Fruit fly (Drosophila melanogaster) whole organism, embryonic: ENCODE results near the gene shd.
A peak's percentile ranks its signal among the peaks of the same experiment; 100 is the strongest.

ENCODE experiments used
- ATbp ChIP-seq: fragments of 200-800 bp; sonication (Bioruptor generic); optimal IDR thresholded peaks from 2 replicates; lab custom pipeline; 2017; ENCODE audit warnings: missing biosample characterization, mild to moderate bottlenecking, missing genetic modification characterization, missing genetic modification reagents
- Aef1 ChIP-seq: fragments of 200-800 bp; sonication (Bioruptor generic); IDR thresholded peaks from 3 replicates; pipeline ENCODE4 v1.3.6; 2022; ENCODE audit warnings: missing biosample characterization, missing genetic modification characterization
- Antp ChIP-seq: fragments of 200-800 bp; sonication (Bioruptor generic); optimal IDR thresholded peaks from 3 replicates; lab custom pipeline; 2016; ENCODE audit warnings: missing biosample characterization, missing genetic modification characterization
- B-H1 ChIP-seq: fragments of 200-800 bp; sonication (Bioruptor generic); IDR thresholded peaks from 3 replicates; pipeline ENCODE4 v1.3.6; 2022; ENCODE audit warnings: missing biosample characterization, missing genetic modification characterization
- CG1529 ChIP-seq: fragments of 200-800 bp; sonication (Bioruptor generic); optimal IDR thresholded peaks from 3 replicates; lab custom pipeline; 2018; ENCODE audit warnings: missing biosample characterization, missing genetic modification characterization
- CG1602 ChIP-seq: fragments of 200-800 bp; sonication (Bioruptor generic); optimal IDR thresholded peaks from 3 replicates; lab custom pipeline; 2016; ENCODE audit warnings: missing biosample characterization, missing genetic modification characterization
- CG16779 ChIP-seq: fragments of 200-800 bp; sonication (Bioruptor generic); IDR thresholded peaks from 2 replicates; pipeline ENCODE4 v1.3.6; 2022; ENCODE audit warnings: missing biosample characterization, missing genetic modification characterization
- CG1792 ChIP-seq: fragments of 200-800 bp; sonication (Bioruptor generic); optimal IDR thresholded peaks from 2 replicates; lab custom pipeline; 2016; ENCODE audit warnings: missing biosample characterization, missing genetic modification characterization
- CG3065 ChIP-seq: fragments of 200-800 bp; sonication (Bioruptor generic); optimal IDR thresholded peaks from 2 replicates; lab custom pipeline; 2016; ENCODE audit warnings: missing biosample characterization, missing genetic modification characterization
- CG3163 ChIP-seq: fragments of 200-800 bp; sonication (Bioruptor generic); optimal IDR thresholded peaks from 3 replicates; lab custom pipeline; 2016; ENCODE audit warnings: missing biosample characterization, missing genetic modification characterization
- CG32532 ChIP-seq: fragments of 200-800 bp; sonication (Bioruptor generic); IDR thresholded peaks from 2 replicates; pipeline ENCODE4 v1.3.6; 2022; ENCODE audit warnings: missing biosample characterization, missing genetic modification characterization
- CG43689 ChIP-seq: fragments of 200-800 bp; sonication (Bioruptor generic); IDR thresholded peaks from 2 replicates; pipeline ENCODE4 v1.3.6; 2022; ENCODE audit warnings: missing biosample characterization, missing genetic modification characterization
- CG4424 ChIP-seq: fragments of 200-800 bp; sonication (Bioruptor generic); optimal IDR thresholded peaks from 3 replicates; lab custom pipeline; 2016; ENCODE audit warnings: missing biosample characterization, missing genetic modification characterization
- CG4617 ChIP-seq: fragments of 200-800 bp; sonication (Bioruptor generic); optimal IDR thresholded peaks from 3 replicates; lab custom pipeline; 2016; ENCODE audit warnings: missing biosample characterization, missing genetic modification characterization, borderline replicate concordance
- CG7928 ChIP-seq: fragments of 200-800 bp; sonication (Bioruptor generic); optimal IDR thresholded peaks from 2 replicates; lab custom pipeline; 2017; ENCODE audit warnings: missing biosample characterization, mild to moderate bottlenecking, missing genetic modification characterization
- CG8089 ChIP-seq: fragments of 200-800 bp; sonication (Bioruptor generic); optimal IDR thresholded peaks from 3 replicates; lab custom pipeline; 2016; ENCODE audit warnings: missing biosample characterization, missing genetic modification characterization
- CTCF ChIP-seq: fragments of 200-800 bp; sonication (Bioruptor generic); optimal IDR thresholded peaks from 2 replicates; lab custom pipeline; 2017; ENCODE audit warnings: missing biosample characterization, mild to moderate bottlenecking, missing genetic modification characterization, moderate library complexity
- CkIIα-i1 ChIP-seq: fragments of 200-800 bp; sonication (Bioruptor generic); IDR thresholded peaks from 2 replicates; pipeline ENCODE4 v1.3.6; 2022; ENCODE audit warnings: missing biosample characterization, missing genetic modification characterization
- Dfd ChIP-seq, 2 experiments: fragments of >200 bp; optimal IDR thresholded peaks; 2 replicates each; lab custom pipeline; 2017; ENCODE audit warnings: missing biosample characterization in 2 of 2, missing genetic modification characterization in 2 of 2
- Dref ChIP-seq: fragments of 200-800 bp; sonication (Bioruptor generic); IDR thresholded peaks from 2 replicates; pipeline ENCODE4 v1.3.6; 2022; ENCODE audit warnings: missing biosample characterization, missing genetic modification characterization
- ERR ChIP-seq: fragments of 200-800 bp; sonication (Bioruptor generic); optimal IDR thresholded peaks from 2 replicates; lab custom pipeline; 2016; ENCODE audit warnings: missing biosample characterization, missing genetic modification characterization
- Elba2 ChIP-seq: fragments of 200-800 bp; sonication (Bioruptor generic); optimal IDR thresholded peaks from 3 replicates; lab custom pipeline; 2016; ENCODE audit warnings: missing biosample characterization, missing genetic modification characterization
- Fer2 ChIP-seq: fragments of 200-800 bp; sonication (Bioruptor generic); optimal IDR thresholded peaks from 2 replicates; lab custom pipeline; 2018; ENCODE audit warnings: missing biosample characterization, mild to moderate bottlenecking, missing genetic modification characterization, moderate library complexity
- Gug ChIP-seq: fragments of 200-800 bp; sonication (Bioruptor generic); IDR thresholded peaks from 4 replicates; pipeline ENCODE4 v1.3.6; 2022; ENCODE audit warnings: missing biosample characterization, missing genetic modification characterization
- H15 ChIP-seq: fragments of 200-800 bp; sonication (Bioruptor generic); IDR thresholded peaks from 3 replicates; pipeline ENCODE4 v1.3.6; 2022; ENCODE audit warnings: missing biosample characterization, missing genetic modification characterization
- Hr51 ChIP-seq, 2 experiments: fragments of 200-800 bp; sonication (Bioruptor generic); optimal IDR thresholded peaks; 2 replicates in 1 of 2; 3 replicates in 1 of 2; lab custom pipeline; 2016 to 2018; ENCODE audit warnings: missing biosample characterization in 2 of 2, missing genetic modification characterization in 2 of 2, mild to moderate bottlenecking in 1 of 2, moderate library complexity in 1 of 2
- MBD-R2 ChIP-seq: fragments of 200-800 bp; sonication (Bioruptor generic); IDR thresholded peaks from 2 replicates; pipeline ENCODE4 v1.3.6; 2022; ENCODE audit warnings: missing biosample characterization, missing genetic modification characterization
- Oli ChIP-seq: fragments of 200-800 bp; sonication (Bioruptor generic); optimal IDR thresholded peaks from 2 replicates; lab custom pipeline; 2018; ENCODE audit warnings: missing biosample characterization, mild to moderate bottlenecking, missing genetic modification characterization, moderate library complexity
- Poxn ChIP-seq: fragments of 200-800 bp; sonication (Bioruptor generic); IDR thresholded peaks from 2 replicates; pipeline ENCODE4 v1.3.6; 2022; ENCODE audit warnings: missing biosample characterization, missing genetic modification characterization
- Sox100B ChIP-seq: fragments of 200-800 bp; sonication (Bioruptor generic); optimal IDR thresholded peaks from 3 replicates; lab custom pipeline; 2018; ENCODE audit warnings: missing biosample characterization, mild to moderate bottlenecking, missing genetic modification characterization
- ash1 ChIP-seq: fragments of 200-800 bp; sonication (Bioruptor generic); optimal IDR thresholded peaks from 2 replicates; lab custom pipeline; 2018; ENCODE audit warnings: missing biosample characterization, mild to moderate bottlenecking, missing genetic modification characterization
- ato ChIP-seq: fragments of 200-800 bp; sonication (Bioruptor generic); IDR thresholded peaks from 2 replicates; pipeline ENCODE4 v1.3.6; 2022; ENCODE audit warnings: missing biosample characterization, missing genetic modification characterization; ENCODE audit not compliant: partially characterized antibody
- bcd ChIP-seq: fragments of 200-800 bp; sonication (Bioruptor generic); optimal IDR thresholded peaks from 2 replicates; lab custom pipeline; 2017; ENCODE audit warnings: missing biosample characterization, mild to moderate bottlenecking, missing genetic modification characterization
- dysf ChIP-seq: fragments of 200-800 bp; sonication (Bioruptor generic); IDR thresholded peaks from 3 replicates; pipeline ENCODE4 v1.3.6; 2022; ENCODE audit warnings: missing biosample characterization, missing genetic modification characterization
- eyg ChIP-seq: fragments of 200-800 bp; sonication (Bioruptor generic); optimal IDR thresholded peaks from 3 replicates; lab custom pipeline; 2016; ENCODE audit warnings: missing biosample characterization, missing genetic modification characterization
- ftz-f1 ChIP-seq: fragments of 200-800 bp; sonication (Bioruptor generic); optimal IDR thresholded peaks from 2 replicates; lab custom pipeline; 2016; ENCODE audit warnings: missing biosample characterization, missing genetic modification characterization
- ham ChIP-seq: fragments of 200-800 bp; sonication (Bioruptor generic); IDR thresholded peaks from 2 replicates; pipeline ENCODE4 v1.3.6; 2022; ENCODE audit warnings: missing biosample characterization, missing genetic modification characterization
- hkb ChIP-seq, 2 experiments: fragments of 200-800 bp in 1 of 2; fragments of >200 bp in 1 of 2; sonication (Bioruptor generic) in 1 of 2; IDR thresholded peaks in 1 of 2; optimal IDR thresholded peaks in 1 of 2; 2 replicates each; pipeline versions ENCODE4 v1.3.6 to Lab custom; 2017 to 2022; ENCODE audit warnings: missing biosample characterization in 1 of 2, missing genetic modification characterization in 1 of 2
- jing ChIP-seq: fragments of 200-800 bp; sonication (Bioruptor generic); optimal IDR thresholded peaks from 2 replicates; lab custom pipeline; 2018; ENCODE audit warnings: missing biosample characterization, mild to moderate bottlenecking, missing genetic modification characterization
- lola ChIP-seq, 3 experiments: fragments of >200 bp in 2 of 3; fragments of 200-800 bp in 1 of 3; sonication (Bioruptor generic) in 1 of 3; optimal IDR thresholded peaks; 2 replicates each; lab custom pipeline; 2017 to 2019; ENCODE audit warnings: missing biosample characterization in 3 of 3, missing genetic modification characterization in 3 of 3, mild to moderate bottlenecking in 1 of 3, moderate library complexity in 1 of 3
- maf-S ChIP-seq: fragments of 200-800 bp; sonication (Bioruptor generic); optimal IDR thresholded peaks from 2 replicates; lab custom pipeline; 2016; ENCODE audit warnings: missing biosample characterization, missing genetic modification characterization
- otp ChIP-seq: fragments of 200-800 bp; sonication (Bioruptor generic); IDR thresholded peaks from 3 replicates; pipeline ENCODE4, ENCODE4 v1.3.6; 2022; ENCODE audit warnings: missing biosample characterization, missing genetic modification characterization
- pan ChIP-seq, 4 experiments: fragments of >200 bp in 3 of 4; fragments of 200-800 bp in 1 of 4; sonication (Bioruptor generic) in 1 of 4; optimal IDR thresholded peaks in 3 of 4; IDR thresholded peaks in 1 of 4; 2 replicates each; pipeline versions ENCODE4 v1.3.6 to Lab custom; 2017 to 2022; ENCODE audit warnings: missing biosample characterization in 2 of 4, missing genetic modification characterization in 2 of 4, mixed read lengths in 1 of 4
- pho ChIP-seq: fragments of 200-800 bp; sonication (Bioruptor generic); optimal IDR thresholded peaks from 2 replicates; lab custom pipeline; 2016; ENCODE audit warnings: missing biosample characterization, missing genetic modification characterization
- pnt ChIP-seq: fragments of 200-800 bp; sonication (Bioruptor generic); optimal IDR thresholded peaks from 3 replicates; lab custom pipeline; 2016; ENCODE audit warnings: missing biosample characterization, missing genetic modification characterization
- run ChIP-seq: fragments of 200-800 bp; sonication (Bioruptor generic); optimal IDR thresholded peaks from 3 replicates; lab custom pipeline; 2018; ENCODE audit warnings: missing biosample characterization, mild to moderate bottlenecking, missing genetic modification characterization
- schlank ChIP-seq: fragments of 200-800 bp; sonication (Bioruptor generic); optimal IDR thresholded peaks from 2 replicates; lab custom pipeline; 2018; ENCODE audit warnings: missing biosample characterization, mild to moderate bottlenecking, missing genetic modification characterization
- sd ChIP-seq: fragments of 200-800 bp; sonication (Bioruptor generic); optimal IDR thresholded peaks from 3 replicates; lab custom pipeline; 2018; ENCODE audit warnings: missing biosample characterization, mild to moderate bottlenecking, missing genetic modification characterization, moderate library complexity
- trem ChIP-seq: fragments of 200-800 bp; optimal IDR thresholded peaks from 3 replicates; lab custom pipeline; 2019; ENCODE audit warnings: missing biosample characterization, mild to moderate bottlenecking, missing genetic modification characterization, moderate library complexity
- zfh2 ChIP-seq: fragments of 200-800 bp; sonication (Bioruptor generic); optimal IDR thresholded peaks from 2 replicates; lab custom pipeline; 2016; ENCODE audit warnings: missing biosample characterization, missing genetic modification characterization

Gene shd

DNA sequence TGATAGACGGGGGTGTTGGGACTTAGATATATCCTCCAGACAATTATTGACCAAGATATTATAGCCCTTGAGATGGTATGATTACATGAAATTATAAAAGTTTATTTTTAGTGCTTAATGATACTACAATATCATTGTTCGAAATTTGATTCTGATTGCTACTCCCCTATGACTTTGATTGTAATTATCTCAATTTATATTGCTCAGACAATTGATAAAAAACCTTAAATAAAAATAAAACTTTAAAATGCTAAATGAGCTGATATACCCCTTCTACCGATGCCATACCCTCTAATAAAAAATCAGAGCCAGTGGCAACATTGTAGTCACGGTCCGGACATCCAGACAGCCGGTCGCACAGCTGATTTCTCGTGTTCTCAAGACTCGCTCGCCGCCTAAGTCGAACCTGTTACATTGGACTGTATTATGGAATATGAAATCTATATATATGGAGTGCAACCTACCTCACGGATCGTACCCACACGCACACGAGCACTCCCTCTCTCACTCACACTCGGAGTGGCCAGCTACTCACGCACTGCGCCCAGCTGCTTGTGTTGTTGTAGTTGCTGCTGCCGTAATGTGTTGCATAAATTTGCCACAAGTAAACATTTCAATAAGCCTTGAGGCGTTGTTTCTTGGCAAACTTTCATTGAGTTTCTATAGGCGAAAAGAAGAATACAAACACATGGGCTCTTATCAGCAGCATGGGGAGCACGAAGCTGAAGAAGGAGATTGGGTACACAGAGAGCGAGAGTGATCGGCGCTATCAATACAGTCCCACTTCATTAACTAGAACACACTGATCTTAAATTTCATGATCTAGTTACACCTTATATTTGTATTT lies 1.1 kb upstream of the shd start (continued):
- TF ChIP-seq Dref (GFP tag; lab: Robert Waterston, UW) = no peak
- no peak for TF ChIP-seq schlank
- TF ChIP-seq jing = peak; percentile 3
- TF ChIP-seq CG7928 = no peak
- TF ChIP-seq pan (optimal IDR thresholded peaks at IDR 0.05; lab: Kevin White, UChicago) = peak in 1 of 2 experiments; percentile 9
- peak; percentile 19 to 38 for TF ChIP-seq pan (GFP tag; optimal IDR thresholded peaks at IDR 0.05 in 1 of 2, IDR thresholded peaks at IDR 0.05 in 1 of 2)
- TF ChIP-seq sd (tag; lab: Kevin White, UChicago) = no peak
- TF ChIP-seq ftz-f1 = no peak
- TF ChIP-seq Elba2 (GFP tag; lab: Kevin White, UChicago) = no peak
- TF ChIP-seq CG16779 = no peak
- no peak for TF ChIP-seq ERR (GFP tag; lab: Kevin White, UChicago)
- peak; percentile 24 for TF ChIP-seq trem
- no peak for TF ChIP-seq pnt (GFP tag; lab: Kevin White, UChicago)
- no peak for TF ChIP-seq CTCF (GFP tag; lab: Kevin White, UChicago)
- no peak for TF ChIP-seq CG4617 (GFP tag; lab: Kevin White, UChicago)
- no peak for TF ChIP-seq eyg
- no peak for TF ChIP-seq hkb (optimal IDR thresholded peaks at IDR 0.05; lab: Kevin White, UChicago)
- TF ChIP-seq hkb (GFP tag; IDR thresholded peaks at IDR 0.05; lab: Robert Waterston, UW) = no peak; the same call in 1 of the 2 replicates
- peak; percentile 39 for TF ChIP-seq Sox100B (GFP tag; lab: Kevin White, UChicago)
- TF ChIP-seq zfh2 (GFP tag; lab: Kevin White, UChicago) = no peak
- TF ChIP-seq Antp (GFP tag; lab: Kevin White, UChicago) = no peak
- no peak for TF ChIP-seq ato (GFP tag; lab: Robert Waterston, UW)
- no peak for TF ChIP-seq CG1792
- TF ChIP-seq Aef1 (GFP tag; lab: Robert Waterston, UW) = no peak
- no peak for TF ChIP-seq Gug (GFP tag; lab: Robert Waterston, UW)
- TF ChIP-seq CG43689 (GFP tag; lab: Robert Waterston, UW) = no peak
- TF ChIP-seq run (tag; lab: Kevin White, UChicago) = no peak
- TF ChIP-seq ash1 (GFP tag; lab: Kevin White, UChicago) = no peak
- TF ChIP-seq Hr51 (GFP tag; optimal IDR thresholded peaks at IDR 0.05; lab: Kevin White, UChicago) = peak; percentile 6 to 9
- no peak for TF ChIP-seq MBD-R2 (GFP tag; lab: Robert Waterston, UW)
- TF ChIP-seq CG1602 (GFP tag; lab: Kevin White, UChicago) = peak; percentile 59
- TF ChIP-seq ham (GFP tag; lab: Robert Waterston, UW) = no peak
- TF ChIP-seq otp (GFP tag; lab: Robert Waterston, UW) = no peak
- no peak for TF ChIP-seq CG8089 (GFP tag; lab: Kevin White, UChicago)
- no peak for TF ChIP-seq CG3163 (GFP tag; lab: Kevin White, UChicago)
- TF ChIP-seq CkIIα-i1 (GFP tag; lab: Robert Waterston, UW) = no peak
- TF ChIP-seq Poxn = no peak
- no peak for TF ChIP-seq B-H1 (GFP tag; lab: Robert Waterston, UW)
- peak in 1 of 3 experiments; percentile 89 for TF ChIP-seq lola (GFP tag; optimal IDR thresholded peaks at IDR 0.05; lab: Kevin White, UChicago)
- no peak for TF ChIP-seq Fer2 (tag; lab: Kevin White, UChicago)
- no peak for TF ChIP-seq bcd
- peak; percentile 50 for TF ChIP-seq CG4424 (GFP tag; lab: Kevin White, UChicago)
- TF ChIP-seq dysf (GFP tag; lab: Robert Waterston, UW) = 0 out of 3 replicates have a peak, but pooled peaks have one; percentile 15
- TF ChIP-seq CG32532 = no peak; the same call in 1 of the 2 replicates
- TF ChIP-seq maf-S (GFP tag; lab: Kevin White, UChicago) = no peak
- peak; percentile 23 for TF ChIP-seq CG1529 (GFP tag; lab: Kevin White, UChicago)
- TF ChIP-seq pho (GFP tag; lab: Kevin White, UChicago) = no peak
- peak; percentile 55 for TF ChIP-seq Oli (tag; lab: Kevin White, UChicago)
- peak; percentile 1 for TF ChIP-seq CG3065 (GFP tag; lab: Kevin White, UChicago)
- no peak for TF ChIP-seq ATbp (GFP tag; lab: Kevin White, UChicago)
- no peak for TF ChIP-seq Dfd (GFP tag; optimal IDR thresholded peaks at IDR 0.05; lab: Kevin White, UChicago)
- TF ChIP-seq H15 (GFP tag; lab: Robert Waterston, UW) = no peak
